Fruit fly (Drosophila melanogaster) whole organism, embryonic: ENCODE data around the gene Pdcd4.
A peak's percentile ranks its signal among the peaks of the same experiment; 100 is the strongest.

Experiments
- Atf6 ChIP-seq: fragments of 200-800 bp; sonication (Bioruptor generic); IDR thresholded peaks from 2 replicates; pipeline ENCODE4 v1.3.6; 2022; ENCODE audit warnings: missing biosample characterization, missing genetic modification characterization
- CG10321 ChIP-seq: fragments of 200-800 bp; sonication (Bioruptor generic); IDR thresholded peaks from 2 replicates; pipeline ENCODE4 v1.3.6; 2022; ENCODE audit warnings: missing biosample characterization, missing genetic modification characterization
- CG11723 ChIP-seq: fragments of 200-800 bp; sonication (Bioruptor generic); optimal IDR thresholded peaks from 2 replicates; lab custom pipeline; 2017; ENCODE audit warnings: missing biosample characterization, mild to moderate bottlenecking, missing genetic modification characterization
- CG1233 ChIP-seq: fragments of 200-800 bp; sonication (Bioruptor generic); optimal IDR thresholded peaks from 4 replicates; lab custom pipeline; 2018; ENCODE audit warnings: missing biosample characterization, mild to moderate bottlenecking, missing genetic modification characterization
- CG1602 ChIP-seq: fragments of 200-800 bp; sonication (Bioruptor generic); optimal IDR thresholded peaks from 3 replicates; lab custom pipeline; 2016; ENCODE audit warnings: missing biosample characterization, missing genetic modification characterization
- CG17359 ChIP-seq: fragments of 200-800 bp; sonication (Bioruptor generic); optimal IDR thresholded peaks from 3 replicates; lab custom pipeline; 2018; ENCODE audit warnings: missing biosample characterization, mild to moderate bottlenecking, missing genetic modification characterization, moderate library complexity
- CG17829 ChIP-seq: fragments of 200-800 bp; optimal IDR thresholded peaks from 2 replicates; lab custom pipeline; 2019; ENCODE audit warnings: missing biosample characterization, mild to moderate bottlenecking, missing genetic modification characterization, moderate library complexity
- CG18599 ChIP-seq: fragments of 200-800 bp; sonication (Bioruptor generic); optimal IDR thresholded peaks from 3 replicates; lab custom pipeline; 2017; ENCODE audit warnings: missing biosample characterization, missing genetic modification characterization, mild to moderate bottlenecking, moderate library complexity, missing genetic modification reagents
- CG18619 ChIP-seq: fragments of 200-800 bp; sonication (Bioruptor generic); optimal IDR thresholded peaks from 3 replicates; lab custom pipeline; 2017; ENCODE audit warnings: missing biosample characterization, mild to moderate bottlenecking, missing genetic modification characterization
- CG2120 ChIP-seq: fragments of 200-800 bp; sonication (Bioruptor generic); optimal IDR thresholded peaks from 3 replicates; lab custom pipeline; 2016; ENCODE audit warnings: missing biosample characterization, missing genetic modification characterization
- CG2889 ChIP-seq: fragments of 200-800 bp; sonication (Bioruptor generic); IDR thresholded peaks from 3 replicates; pipeline ENCODE4 v1.3.6; 2022; ENCODE audit warnings: missing biosample characterization, missing genetic modification characterization
- CG30020 ChIP-seq: fragments of 200-800 bp; optimal IDR thresholded peaks from 2 replicates; lab custom pipeline; 2019; ENCODE audit warnings: missing biosample characterization, mild to moderate bottlenecking, missing genetic modification characterization, moderate library complexity
- CG4282 ChIP-seq: fragments of 200-800 bp; sonication (Bioruptor generic); optimal IDR thresholded peaks from 2 replicates; lab custom pipeline; 2016; ENCODE audit warnings: missing biosample characterization, missing genetic modification characterization
- CG4404 ChIP-seq: fragments of 200-800 bp; sonication (Bioruptor generic); IDR thresholded peaks from 2 replicates; pipeline ENCODE4 v1.3.6; 2022; ENCODE audit warnings: missing biosample characterization, missing genetic modification characterization
- CG6683 ChIP-seq: fragments of 200-800 bp; sonication (Bioruptor generic); optimal IDR thresholded peaks from 2 replicates; lab custom pipeline; 2017; ENCODE audit warnings: missing biosample characterization, mild to moderate bottlenecking, missing genetic modification characterization, missing genetic modification reagents
- CG7357 ChIP-seq: fragments of 200-800 bp; sonication (Bioruptor generic); IDR thresholded peaks from 3 replicates; pipeline ENCODE4 v1.3.6; 2022; ENCODE audit warnings: missing biosample characterization, missing genetic modification characterization
- CG8281 ChIP-seq: fragments of 200-800 bp; sonication (Bioruptor generic); optimal IDR thresholded peaks from 2 replicates; lab custom pipeline; 2018; ENCODE audit warnings: missing biosample characterization, mild to moderate bottlenecking, missing genetic modification characterization, moderate library complexity
- CG9215 ChIP-seq: fragments of 200-800 bp; sonication (Bioruptor generic); IDR thresholded peaks from 2 replicates; pipeline ENCODE4 v1.3.6; 2022; ENCODE audit warnings: missing biosample characterization, missing genetic modification characterization
- CG9727 ChIP-seq: fragments of 200-800 bp; sonication (Bioruptor generic); optimal IDR thresholded peaks from 3 replicates; lab custom pipeline; 2017; ENCODE audit warnings: missing biosample characterization, mild to moderate bottlenecking, missing genetic modification characterization
- CG9817 ChIP-seq: fragments of 200-800 bp; sonication (Bioruptor generic); optimal IDR thresholded peaks from 2 replicates; lab custom pipeline; 2018; ENCODE audit warnings: missing biosample characterization, mild to moderate bottlenecking, missing genetic modification characterization, moderate library complexity
- CrebB ChIP-seq: fragments of 200-800 bp; sonication (Bioruptor generic); optimal IDR thresholded peaks from 3 replicates; lab custom pipeline; 2018; ENCODE audit warnings: missing biosample characterization, mild to moderate bottlenecking, missing genetic modification characterization
- D19A ChIP-seq: fragments of 200-800 bp; optimal IDR thresholded peaks from 3 replicates; lab custom pipeline; 2019; ENCODE audit warnings: missing biosample characterization, mild to moderate bottlenecking, missing genetic modification characterization, moderate library complexity
- D19B ChIP-seq: fragments of 200-800 bp; sonication (Bioruptor generic); optimal IDR thresholded peaks from 2 replicates; lab custom pipeline; 2017; ENCODE audit warnings: missing biosample characterization, mild to moderate bottlenecking, missing genetic modification characterization
- E2f2 ChIP-seq: fragments of 200-800 bp; sonication (Bioruptor generic); IDR thresholded peaks from 2 replicates; pipeline ENCODE4 v1.3.6; 2022; ENCODE audit warnings: missing biosample characterization, missing genetic modification characterization
- HLH54F ChIP-seq: fragments of 200-800 bp; sonication (Bioruptor generic); optimal IDR thresholded peaks from 3 replicates; lab custom pipeline; 2016; ENCODE audit warnings: missing biosample characterization, missing genetic modification characterization
- Mrtf ChIP-seq: fragments of 200-800 bp; sonication (Bioruptor generic); IDR thresholded peaks from 3 replicates; pipeline ENCODE4 v1.3.6; 2022; ENCODE audit warnings: missing biosample characterization, missing genetic modification characterization
- NFAT ChIP-seq: fragments of 200-800 bp; sonication (Bioruptor generic); IDR thresholded peaks from 2 replicates; pipeline ENCODE4 v1.3.6; 2022; ENCODE audit warnings: missing biosample characterization, missing genetic modification characterization
- Pdp1 ChIP-seq, 2 experiments: fragments of 200-800 bp; sonication (Bioruptor generic); optimal IDR thresholded peaks; 3 replicates each; lab custom pipeline; 2016; ENCODE audit warnings: missing biosample characterization in 2 of 2, missing genetic modification characterization in 2 of 2, mild to moderate bottlenecking in 1 of 2, moderate library complexity in 1 of 2
- Rfx ChIP-seq: fragments of 200-800 bp; sonication (Bioruptor generic); IDR thresholded peaks from 2 replicates; pipeline ENCODE4 v1.3.6; 2022; ENCODE audit warnings: missing biosample characterization, missing genetic modification characterization
- Six4 ChIP-seq: fragments of 200-800 bp; sonication (Bioruptor generic); optimal IDR thresholded peaks from 2 replicates; lab custom pipeline; 2016; ENCODE audit warnings: missing biosample characterization, missing genetic modification characterization
- btn ChIP-seq: fragments of 200-800 bp; sonication (Bioruptor generic); optimal IDR thresholded peaks from 2 replicates; lab custom pipeline; 2016; ENCODE audit warnings: missing biosample characterization, missing genetic modification characterization
- chif ChIP-seq, 2 experiments: fragments of 200-800 bp; sonication (Bioruptor generic); optimal IDR thresholded peaks; 3 replicates each; lab custom pipeline; 2016; ENCODE audit warnings: missing biosample characterization in 2 of 2, missing genetic modification characterization in 2 of 2
- crc ChIP-seq: fragments of 200-800 bp; sonication (Bioruptor generic); optimal IDR thresholded peaks from 2 replicates; lab custom pipeline; 2016; ENCODE audit warnings: missing biosample characterization, missing genetic modification characterization
- dpn ChIP-seq, 2 experiments: fragments of 200-800 bp; sonication (Bioruptor generic); optimal IDR thresholded peaks; 3 replicates each; lab custom pipeline; 2016; ENCODE audit warnings: missing biosample characterization in 2 of 2, missing genetic modification characterization in 2 of 2
- eyg ChIP-seq: fragments of 200-800 bp; sonication (Bioruptor generic); optimal IDR thresholded peaks from 3 replicates; lab custom pipeline; 2016; ENCODE audit warnings: missing biosample characterization, missing genetic modification characterization
- ftz-f1 ChIP-seq: fragments of 200-800 bp; sonication (Bioruptor generic); optimal IDR thresholded peaks from 2 replicates; lab custom pipeline; 2016; ENCODE audit warnings: missing biosample characterization, missing genetic modification characterization
- gsb ChIP-seq: fragments of 200-800 bp; sonication (Bioruptor generic); IDR thresholded peaks from 2 replicates; pipeline ENCODE4 v1.3.6; 2022; ENCODE audit warnings: missing biosample characterization, missing genetic modification characterization
- hb ChIP-seq: fragments of 200-800 bp; sonication (Bioruptor generic); IDR thresholded peaks from 3 replicates; pipeline ENCODE4 v1.3.6; 2022; ENCODE audit warnings: missing biosample characterization, missing genetic modification characterization; ENCODE audit not compliant: partially characterized antibody
- maf-S ChIP-seq: fragments of 200-800 bp; sonication (Bioruptor generic); optimal IDR thresholded peaks from 2 replicates; lab custom pipeline; 2016; ENCODE audit warnings: missing biosample characterization, missing genetic modification characterization
- onecut ChIP-seq: fragments of 200-800 bp; sonication (Bioruptor generic); IDR thresholded peaks from 2 replicates; pipeline ENCODE4 v1.3.6; 2022; ENCODE audit warnings: missing biosample characterization, missing genetic modification characterization
- p53 ChIP-seq: fragments of 200-800 bp; sonication (Bioruptor generic); optimal IDR thresholded peaks from 2 replicates; lab custom pipeline; 2016; ENCODE audit warnings: missing biosample characterization, missing genetic modification characterization
- pb ChIP-seq: fragments of 200-800 bp; sonication (Bioruptor generic); optimal IDR thresholded peaks from 3 replicates; lab custom pipeline; 2016; ENCODE audit warnings: missing biosample characterization, missing genetic modification characterization
- pita ChIP-seq: fragments of 200-800 bp; sonication (Bioruptor generic); optimal IDR thresholded peaks from 2 replicates; lab custom pipeline; 2017; ENCODE audit warnings: missing biosample characterization, mild to moderate bottlenecking, missing genetic modification characterization
- repo ChIP-seq: fragments of 200-800 bp; sonication (Bioruptor generic); optimal IDR thresholded peaks from 2 replicates; lab custom pipeline; 2016; ENCODE audit warnings: missing biosample characterization, missing genetic modification characterization
- row ChIP-seq: fragments of 200-800 bp; sonication (Bioruptor generic); IDR thresholded peaks from 3 replicates; pipeline ENCODE4 v1.3.6; 2022; ENCODE audit warnings: missing biosample characterization, missing genetic modification characterization
- sd ChIP-seq: fragments of 200-800 bp; sonication (Bioruptor generic); optimal IDR thresholded peaks from 3 replicates; lab custom pipeline; 2018; ENCODE audit warnings: missing biosample characterization, mild to moderate bottlenecking, missing genetic modification characterization, moderate library complexity
- sens ChIP-seq: fragments of 200-800 bp; sonication (Bioruptor generic); peaks from one replicate; lab custom pipeline; 2016; ENCODE audit warnings: missing biosample characterization, missing genetic modification characterization
- slbo ChIP-seq: fragments of 200-800 bp; sonication (Bioruptor generic); IDR thresholded peaks from 2 replicates; pipeline ENCODE4 v1.3.6; 2022; ENCODE audit warnings: missing biosample characterization, missing genetic modification characterization
- toy ChIP-seq: fragments of 200-800 bp; sonication (Bioruptor generic); IDR thresholded peaks from 2 replicates; pipeline ENCODE4 v1.3.6; 2022; ENCODE audit warnings: missing biosample characterization, missing genetic modification characterization

Gene Pdcd4

DNA sequence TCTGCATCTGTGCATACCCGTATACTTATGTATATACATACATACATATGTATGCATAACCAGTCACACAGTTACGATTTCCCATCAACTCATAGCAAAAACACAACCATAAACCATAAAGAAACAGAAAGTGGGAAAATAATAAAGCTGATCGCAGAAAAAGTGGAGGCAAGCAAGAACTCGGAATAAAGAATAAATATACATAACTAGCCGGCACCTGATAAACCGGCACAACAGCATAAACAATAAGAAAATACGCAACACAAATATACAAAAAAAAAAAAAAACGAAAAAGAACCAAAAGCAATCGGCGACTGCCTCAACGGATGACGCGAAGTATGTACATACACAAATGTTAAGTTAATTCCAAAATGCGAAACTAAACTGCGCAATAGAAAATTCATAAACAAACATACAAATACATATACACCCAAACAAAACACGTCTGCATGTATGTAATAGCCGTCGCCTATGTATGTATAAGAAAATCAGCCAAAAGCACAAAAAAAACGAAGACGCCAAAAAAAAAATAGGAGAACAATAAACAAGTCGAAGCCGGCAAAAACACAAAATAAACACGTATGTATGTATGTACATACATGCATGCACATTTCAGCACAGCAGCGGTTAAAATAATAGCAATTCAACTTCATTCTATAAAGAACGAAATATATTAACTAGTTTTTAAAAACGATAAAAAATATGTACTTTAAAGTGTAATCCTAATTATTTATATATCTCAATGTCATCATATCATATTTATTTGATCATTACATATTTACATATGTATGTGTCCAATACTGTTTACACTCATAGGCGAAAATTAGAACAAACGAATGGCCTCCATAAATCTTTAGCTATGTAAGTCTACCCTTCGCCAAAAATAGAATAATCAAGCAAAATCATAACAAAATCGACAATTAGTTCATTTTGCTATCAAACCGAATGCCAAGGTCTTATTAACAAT is 6.0 kb downstream of the Pdcd4 start (continued):
- no peak for TF ChIP-seq pb (GFP tag; lab: Kevin White, UChicago)
- peak; percentile 6 for TF ChIP-seq CG30020 (tag; lab: Kevin White, UChicago)
- TF ChIP-seq Rfx (GFP tag; lab: Robert Waterston, UW), result peak; percentile 88
- TF ChIP-seq CG11723 (GFP tag; lab: Kevin White, UChicago), result no peak
- TF ChIP-seq CG18599 (GFP tag; lab: Kevin White, UChicago), result peak; percentile 85
- TF ChIP-seq p53 (GFP tag; lab: Kevin White, UChicago), result no peak
- TF ChIP-seq onecut (GFP tag; lab: Robert Waterston, UW), result peak; percentile 33; the same call in 1 of the 2 replicates
- no peak for TF ChIP-seq CG8281 (tag; lab: Kevin White, UChicago)
- TF ChIP-seq CG18619 (GFP tag; lab: Kevin White, UChicago), result peak; percentile 57
- peak; percentile 29 for TF ChIP-seq CG1233 (GFP tag; lab: Kevin White, UChicago)
- TF ChIP-seq CG17829, result peak; percentile 64
- TF ChIP-seq Pdp1 (GFP tag; optimal IDR thresholded peaks at IDR 0.05; lab: Kevin White, UChicago), result peak in 1 of 2 experiments; percentile 14
- peak; percentile 66 for TF ChIP-seq CG17359 (tag; lab: Kevin White, UChicago)
- peak; percentile 89 for TF ChIP-seq Atf6 (GFP tag; lab: Robert Waterston, UW)
- peak; percentile 38; the same call in 1 of the 2 replicates for TF ChIP-seq NFAT (GFP tag; lab: Robert Waterston, UW)
- peak in 1 of 2 experiments; percentile 23 for TF ChIP-seq chif (GFP tag; optimal IDR thresholded peaks at IDR 0.05; lab: Kevin White, UChicago)
- no peak for TF ChIP-seq repo
- peak; percentile 41 for TF ChIP-seq crc (GFP tag; lab: Kevin White, UChicago)
- no peak for TF ChIP-seq pita (GFP tag; lab: Kevin White, UChicago)
- TF ChIP-seq slbo (GFP tag; lab: Robert Waterston, UW), result peak; percentile 85
- TF ChIP-seq CG4282 (GFP tag; lab: Kevin White, UChicago), result no peak
- peak; percentile 57; the same call in 1 of the 2 replicates for TF ChIP-seq toy
- TF ChIP-seq CG2120 (GFP tag; lab: Kevin White, UChicago), result peak; percentile 80
- TF ChIP-seq CrebB (tag; lab: Kevin White, UChicago), result peak; percentile 20
- TF ChIP-seq CG7357 (GFP tag; lab: Robert Waterston, UW), result peak; percentile 65
- peak; percentile 81 for TF ChIP-seq CG9727
- TF ChIP-seq CG2889 (GFP tag; lab: Robert Waterston, UW), result 0 out of 3 replicates have a peak, but pooled peaks have one; percentile 39
- TF ChIP-seq E2f2 (GFP tag; lab: Robert Waterston, UW), result peak; percentile 55
- TF ChIP-seq btn, result no peak
- TF ChIP-seq ftz-f1 (GFP tag; lab: Kevin White, UChicago), result peak; percentile 22
- peak; percentile 44 for TF ChIP-seq CG1602 (GFP tag; lab: Kevin White, UChicago)
- TF ChIP-seq row (GFP tag; lab: Robert Waterston, UW), result peak; percentile 82
- peak; percentile 37; the same call in 1 of the 2 replicates for TF ChIP-seq CG10321
- TF ChIP-seq hb (GFP tag; lab: Robert Waterston, UW), result no peak
- peak; percentile 47 to 52 for TF ChIP-seq dpn (GFP tag; optimal IDR thresholded peaks at IDR 0.05; lab: Kevin White, UChicago)
- TF ChIP-seq sd (tag; lab: Kevin White, UChicago), result peak; percentile 61
- peak; percentile 25; the same call in 2 of the 3 replicates for TF ChIP-seq Mrtf (GFP tag; lab: Robert Waterston, UW)
- peak; percentile 40 for TF ChIP-seq HLH54F (GFP tag; lab: Kevin White, UChicago)
- TF ChIP-seq CG9817 (tag; lab: Kevin White, UChicago), result peak; percentile 49
- peak; percentile 89 for TF ChIP-seq sens (GFP tag; lab: Kevin White, UChicago)
- TF ChIP-seq Six4 (GFP tag; lab: Kevin White, UChicago), result peak; percentile 25
- TF ChIP-seq CG9215 (GFP tag; lab: Robert Waterston, UW), result peak; percentile 63
- peak; percentile 60 for TF ChIP-seq D19A (tag; lab: Kevin White, UChicago)
- no peak for TF ChIP-seq eyg (GFP tag; lab: Kevin White, UChicago)
- TF ChIP-seq CG4404 (GFP tag; lab: Robert Waterston, UW), result peak; percentile 65
- TF ChIP-seq CG6683 (GFP tag; lab: Kevin White, UChicago), result peak; percentile 17
- TF ChIP-seq gsb (GFP tag; lab: Robert Waterston, UW), result peak; percentile 54; the same call in 1 of the 2 replicates
- peak; percentile 50 for TF ChIP-seq D19B
- TF ChIP-seq maf-S (GFP tag; lab: Kevin White, UChicago), result no peak
